Worm (Caenorhabditis elegans): ENCODE results near the gene trf-1.
A peak's percentile ranks its signal among the peaks of the same experiment; 100 is the strongest.

Gene trf-1

DNA sequence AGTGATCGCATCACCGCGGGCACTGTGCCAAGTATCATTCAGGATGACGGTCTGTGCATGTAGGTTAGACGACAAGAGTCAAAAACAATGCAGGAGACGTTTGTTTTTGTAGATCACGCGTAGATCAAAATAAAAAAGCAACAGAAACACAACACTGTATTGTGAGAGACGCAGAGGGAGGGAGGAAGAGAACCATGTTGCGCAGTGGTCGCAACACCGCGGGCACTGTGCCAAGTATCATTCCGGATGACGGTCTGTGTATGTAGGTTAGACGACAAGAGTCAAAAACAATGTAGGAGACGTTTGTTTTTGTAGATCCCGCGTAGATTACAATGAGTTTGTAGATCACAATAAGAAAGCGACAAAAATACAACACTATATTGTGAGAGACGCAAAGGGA lies 11.3 kb upstream of the trf-1 start (continued):
- TF ChIP-seq ceh-58 (GFP tag; IDR thresholded peaks at IDR 0.05): no peak
- no peak for TF ChIP-seq bed-2 (GFP tag; IDR thresholded peaks at IDR 0.05)
- no peak for TF ChIP-seq ceh-91 (GFP tag; IDR thresholded peaks at IDR 0.05)
- no peak for TF ChIP-seq lin-26 (GFP tag; IDR thresholded peaks at IDR 0.05)
- TF ChIP-seq sea-2 (GFP tag; IDR thresholded peaks at IDR 0.05): no peak
- peak; percentile 76 for TF ChIP-seq die-1 (tag; optimal IDR thresholded peaks at IDR 0.05)
- TF ChIP-seq zim-3 (tag; optimal IDR thresholded peaks at IDR 0.05): no peak
- TF ChIP-seq ztf-25 (GFP tag; IDR thresholded peaks at IDR 0.05): no peak
- no peak for TF ChIP-seq mxl-1 (tag; optimal IDR thresholded peaks at IDR 0.05)
- TF ChIP-seq F52B5.7 (tag; optimal IDR thresholded peaks at IDR 0.05): no peak
- TF ChIP-seq ekl-4 (GFP tag; IDR thresholded peaks at IDR 0.05): no peak
- TF ChIP-seq aptf-2 (GFP tag; conservative IDR thresholded peaks at IDR 0.05): no peak
- no peak for TF ChIP-seq snpc-4 (GFP tag; optimal IDR thresholded peaks at IDR 0.05)
- no peak for TF ChIP-seq snpc-4 (tag; optimal IDR thresholded peaks at IDR 0.05)
- no peak for TF ChIP-seq ccch-3 (GFP tag; optimal IDR thresholded peaks at IDR 0.05)
- TF ChIP-seq Y53F4B.3 (GFP tag; IDR thresholded peaks at IDR 0.05): no peak
- TF ChIP-seq tlf-1 (GFP tag; optimal IDR thresholded peaks at IDR 0.05): no peak
- no peak for TF ChIP-seq unc-62 (GFP tag; optimal IDR thresholded peaks at IDR 0.05)
- 0 out of 2 replicates have a peak, but pooled peaks have one; percentile 21 for TF ChIP-seq D2030.7 (GFP tag; IDR thresholded peaks at IDR 0.05)
- TF ChIP-seq lag-1 (GFP tag; IDR thresholded peaks at IDR 0.05): no peak
- TF ChIP-seq tbp1 (GFP tag; optimal IDR thresholded peaks at IDR 0.05): no peak
- TF ChIP-seq unc-130 (GFP tag; optimal IDR thresholded peaks at IDR 0.05): no peak
- TF ChIP-seq F39B2.1 (GFP tag; IDR thresholded peaks at IDR 0.05): no peak
- TF ChIP-seq madf-6 (GFP tag; IDR thresholded peaks at IDR 0.05): peak; percentile 57
- no peak for TF ChIP-seq mel-28 (tag; optimal IDR thresholded peaks at IDR 0.05; ENCODE audit: borderline replicate concordance)
- no peak for TF ChIP-seq lin-35 (GFP tag; optimal IDR thresholded peaks at IDR 0.05)
- TF ChIP-seq aptf-3 (GFP tag; IDR thresholded peaks at IDR 0.05): no peak
- TF ChIP-seq xnd-1 (tag; optimal IDR thresholded peaks at IDR 0.05): peak; percentile 34
- no peak for TF ChIP-seq gei-17 (GFP tag; optimal IDR thresholded peaks at IDR 0.05)
- TF ChIP-seq Y67H2A.10 (GFP tag; conservative IDR thresholded peaks at IDR 0.05): no peak

DNA sequence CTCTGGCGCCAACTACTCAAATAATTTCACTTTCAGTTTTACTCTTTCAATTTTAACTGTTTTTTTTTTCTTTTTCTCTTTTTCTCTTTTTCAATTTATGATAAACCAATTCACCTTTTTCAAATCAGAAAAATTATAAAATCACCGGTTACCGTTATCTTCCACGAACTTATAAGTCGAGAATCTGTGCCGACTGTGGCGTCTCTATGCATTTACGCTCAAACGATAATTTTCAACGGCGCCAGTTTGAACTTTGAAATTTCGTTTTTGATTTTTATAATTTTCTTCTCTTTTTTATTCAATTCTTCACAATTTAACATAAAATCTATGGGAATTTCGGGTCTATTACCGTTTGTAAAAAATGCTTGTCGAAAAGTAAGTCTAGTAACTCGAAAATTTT lies 6.8 kb upstream of the trf-1 start, which contains the start of gene exo-1:
Gene exo-1 (plus strand): TSS at position 101 of the 400 bp plus-strand sequence.
- 0 out of 2 replicates have a peak, but pooled peaks have one; percentile 18 for TF ChIP-seq egrh-3 (GFP tag; IDR thresholded peaks at IDR 0.05)
- TF ChIP-seq C06A6.2 (GFP tag; conservative IDR thresholded peaks at IDR 0.05): no peak
- TF ChIP-seq lin-54 (GFP tag; optimal IDR thresholded peaks at IDR 0.05): peak; percentile 82
- peak; percentile 31 for TF ChIP-seq tbp1 (GFP tag; optimal IDR thresholded peaks at IDR 0.05)
- TF ChIP-seq D2030.7 (GFP tag; IDR thresholded peaks at IDR 0.05): peak; percentile 68
- TF ChIP-seq ama-1 (optimal IDR thresholded peaks at IDR 0.05): no peak
- TF ChIP-seq ama-1 (GFP tag; optimal IDR thresholded peaks at IDR 0.05): no peak
- peak; percentile 53 for TF ChIP-seq unc-130 (GFP tag; optimal IDR thresholded peaks at IDR 0.05)
- peak; percentile 17 for TF ChIP-seq snpc-3.4 (tag; optimal IDR thresholded peaks at IDR 0.05)
- TF ChIP-seq bed-2 (GFP tag; IDR thresholded peaks at IDR 0.05): no peak
- TF ChIP-seq F55B11.4 (tag; optimal IDR thresholded peaks at IDR 0.05; ENCODE audit: borderline replicate concordance, insufficient read depth): no peak
- TF ChIP-seq F10E7.11 (tag; optimal IDR thresholded peaks at IDR 0.05): no peak
- peak; percentile 77 for TF ChIP-seq efl-1 (GFP tag; optimal IDR thresholded peaks at IDR 0.05)
- no peak for TF ChIP-seq sdz-38 (tag; optimal IDR thresholded peaks at IDR 0.05)
- TF ChIP-seq somi-1 (GFP tag; optimal IDR thresholded peaks at IDR 0.05): no peak
- peak; percentile 41 for TF ChIP-seq ztf-18 (tag; optimal IDR thresholded peaks at IDR 0.05)
- peak; percentile 10; the same call in 1 of the 2 replicates for TF ChIP-seq F33H1.4 (GFP tag; IDR thresholded peaks at IDR 0.05)
- peak; percentile 36 for TF ChIP-seq nhr-80 (tag; optimal IDR thresholded peaks at IDR 0.05)
- TF ChIP-seq ztf-26 (tag; optimal IDR thresholded peaks at IDR 0.05): no peak
- TF ChIP-seq aptf-2 (GFP tag; conservative IDR thresholded peaks at IDR 0.05): no peak
- peak in 1 of 3 experiments; percentile 83 for TF ChIP-seq lin-35 (GFP tag; optimal IDR thresholded peaks at IDR 0.05)
- TF ChIP-seq ceh-27 (GFP tag; optimal IDR thresholded peaks at IDR 0.05): peak; percentile 46
- TF ChIP-seq mcd-1 (GFP tag; IDR thresholded peaks at IDR 0.05): peak; percentile 85
- peak; percentile 80 for TF ChIP-seq dpl-1 (GFP tag; optimal IDR thresholded peaks at IDR 0.05)
- no peak for TF ChIP-seq rec-8 (tag; optimal IDR thresholded peaks at IDR 0.05)
- TF ChIP-seq him-1 (tag; optimal IDR thresholded peaks at IDR 0.05): peak; percentile 4
